Worm (Caenorhabditis elegans) whole organism, late embryonic: ENCODE data around the gene srg-66.

Experiments used
- nfya-1 ChIP-seq: sonication (generic microtip); optimal IDR thresholded peaks from 2 replicates; lab custom pipeline; 2017; ENCODE audit warnings: missing genetic modification characterization, mild to moderate bottlenecking, missing compliant biosample characterization, antibody characterized with exemption, moderate library complexity
- pag-3 ChIP-seq: sonication (generic microtip); optimal IDR thresholded peaks from 2 replicates; lab custom pipeline; 2016; ENCODE audit warnings: missing compliant biosample characterization, missing genetic modification characterization, borderline replicate concordance
- pha-4 ChIP-seq: fragments of 150-350 bp; optimal IDR thresholded peaks from 2 replicates; lab custom pipeline; 2018; ENCODE audit warnings: missing biosample characterization, missing genetic modification reagents, missing genetic modification characterization
- rnt-1 ChIP-seq: sonication (generic microtip); optimal IDR thresholded peaks from 2 replicates; lab custom pipeline; 2016; ENCODE audit warnings: missing genetic modification characterization, missing compliant biosample characterization

ce11 chrV:5442366-5442765, 39.8 kb downstream of the srg-66 start:
- TF ChIP-seq nfya-1 (no peak), pha-4 (tag; lab: Kevin White, UChicago) (no peak), rnt-1 (tag; lab: Kevin White, UChicago) (no peak), pag-3 (tag; lab: Kevin White, UChicago) (no peak)
